Worm (Caenorhabditis elegans) whole organism, L1 larva: ENCODE data around the gene lin-2.

Experiments
- lir-3 ChIP-seq: sonication (generic microtip); optimal IDR thresholded peaks from 2 replicates; lab custom pipeline; 2016; ENCODE audit warnings: mild to moderate bottlenecking, missing genetic modification characterization, moderate library complexity, missing compliant biosample characterization; ENCODE audit not compliant: poor library complexity
- mdl-1 ChIP-seq, 2 experiments: fragments of 150-350 bp; optimal IDR thresholded peaks; 2 replicates each; lab custom pipeline; 2014 to 2017; ENCODE audit warnings: missing biosample characterization in 2 of 2, missing genetic modification characterization in 2 of 2, inconsistent platforms in 1 of 2
- nhr-28 ChIP-seq: fragments of 150-350 bp; optimal IDR thresholded peaks from 2 replicates; lab custom pipeline; 2014; ENCODE audit warnings: missing biosample characterization, missing genetic modification characterization

ce11 chrX:12406037-12406436, 7.8 kb downstream of the lin-2 start:
- TF ChIP-seq mdl-1 (tag; optimal IDR thresholded peaks at IDR 0.05; lab: Kevin White, UChicago) (no peak), lir-3 (no peak), nhr-28 (tag; lab: Kevin White, UChicago) (no peak)
